Worm (Caenorhabditis elegans) whole organism, L4 larva: ENCODE measurements around the gene F59B10.5.

Experiments
- ama-1 ChIP-seq: fragments of 150-350 bp; optimal IDR thresholded peaks from 2 replicates; lab custom pipeline; 2014; ENCODE audit warnings: inconsistent platforms, mixed read lengths
- hlh-30 ChIP-seq: sonication (generic microtip); optimal IDR thresholded peaks from 2 replicates; lab custom pipeline; 2017; ENCODE audit warnings: antibody characterized with exemption, mild to moderate bottlenecking, missing genetic modification characterization, missing compliant biosample characterization; ENCODE audit not compliant: insufficient read depth
- lin-1 ChIP-seq: fragments of 200-800 bp; sonication (Bioruptor generic); IDR thresholded peaks from 2 replicates; pipeline ENCODE4 v1.3.6; 2022; ENCODE audit warnings: missing genetic modification reagents, missing genetic modification characterization, missing compliant biosample characterization
- lin-13 ChIP-seq: fragments of 150-350 bp; optimal IDR thresholded peaks from 2 replicates; lab custom pipeline; 2014; ENCODE audit warnings: missing biosample characterization, missing genetic modification reagents, missing genetic modification characterization
- unc-62 ChIP-seq, 3 experiments: fragments of 150-350 bp in 1 of 3; sonication (generic microtip); optimal IDR thresholded peaks in 2 of 3; peaks in 1 of 3; 1 replicate in 1 of 3; 2 replicates in 2 of 3; lab custom pipeline; 2014 to 2017; ENCODE audit warnings: missing biosample characterization in 3 of 3, missing genetic modification characterization in 3 of 3, missing genetic modification reagents in 3 of 3, missing genotype in 1 of 3
- zag-1 ChIP-seq: fragments of 150-350 bp; optimal IDR thresholded peaks from 2 replicates; lab custom pipeline; 2014; ENCODE audit warnings: missing biosample characterization, missing genetic modification characterization

- TF ChIP-seq hlh-30 (tag; lab: Kevin White, UChicago): no peak
- no peak for TF ChIP-seq zag-1 (tag; lab: Kevin White, UChicago)
- peak; percentile 42 for TF ChIP-seq ama-1 (lab: Kevin White, UChicago)
- peak in 1 of 2 experiments; percentile 91 for TF ChIP-seq unc-62 (GFP tag; optimal IDR thresholded peaks at IDR 0.05 in 1 of 2; lab: Kevin White, UChicago)
- no peak for TF ChIP-seq unc-62 (tag; optimal IDR thresholded peaks at IDR 0.05; lab: Kevin White, UChicago)
- TF ChIP-seq lin-13 (GFP tag; lab: Kevin White, UChicago): no peak
- TF ChIP-seq lin-1 (GFP tag; lab: Robert Waterston, UW): no peak
Measured at ce11 chrII:10556550-10557205, 33.2 kb upstream of the F59B10.5 start.
